Worm (Caenorhabditis elegans) whole organism, late embryonic: ENCODE measurements around the gene ZK792.7.

Experiments used
- ceh-18 ChIP-seq: sonication (generic microtip); optimal IDR thresholded peaks from 2 replicates; lab custom pipeline; 2016; ENCODE audit warnings: missing genetic modification characterization, missing compliant biosample characterization
- dve-1 ChIP-seq: sonication (generic microtip); optimal IDR thresholded peaks from 2 replicates; lab custom pipeline; 2017; ENCODE audit warnings: antibody characterized with exemption, mild to moderate bottlenecking, missing genetic modification characterization, missing compliant biosample characterization
- pha-4 ChIP-seq: fragments of 150-350 bp; optimal IDR thresholded peaks from 2 replicates; lab custom pipeline; 2018; ENCODE audit warnings: missing biosample characterization, missing genetic modification reagents, missing genetic modification characterization

DNA sequence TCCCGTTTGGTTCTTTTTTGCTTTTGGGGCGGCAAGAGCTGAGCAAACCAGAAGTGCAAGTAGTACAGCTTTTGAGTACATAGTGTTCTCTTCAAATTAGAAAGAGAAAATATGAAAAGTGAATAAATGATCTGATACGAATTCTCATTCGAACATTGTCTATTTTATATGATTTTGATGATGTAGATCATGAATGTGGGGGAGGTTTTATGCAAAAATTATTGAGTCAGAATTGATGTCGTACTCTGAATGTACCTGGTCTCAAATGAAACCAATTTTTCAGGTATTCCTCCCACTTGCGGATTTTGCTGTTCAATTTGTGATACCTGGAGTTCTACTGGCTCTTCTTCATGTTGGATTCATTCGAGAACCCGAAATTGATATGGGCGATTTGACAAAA lies 46.0 kb downstream of the ZK792.7 start, which contains the start of gene K01A6.4:
- TF ChIP-seq ceh-18 (no peak), dve-1 (tag; lab: Kevin White, UChicago) (no peak), pha-4 (tag; lab: Kevin White, UChicago) (no peak)
